Fruit fly (Drosophila melanogaster): Measurements from ENCODE around the gene CG13950.

DNA sequence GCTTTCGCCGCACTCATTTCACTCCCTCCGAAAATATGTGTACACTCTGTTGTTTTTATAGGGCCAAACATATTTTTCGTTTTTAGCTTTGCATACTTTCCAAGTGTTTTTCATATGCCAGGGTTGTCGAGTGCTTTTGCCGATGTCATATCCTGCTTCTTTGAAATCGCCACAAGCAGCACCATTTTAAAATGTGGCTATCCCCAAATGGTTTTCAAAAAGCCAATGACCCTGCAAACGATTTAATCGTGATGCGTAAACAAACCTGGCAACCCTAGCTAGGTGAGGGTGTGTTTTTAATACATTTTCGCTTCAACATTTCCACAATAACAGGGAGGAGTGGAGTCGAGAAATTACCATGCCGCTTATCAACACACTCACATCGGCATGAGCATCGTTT is 32.5 kb downstream of the CG13950 start:
- no peak for TF ChIP-seq CG33017 (tag; optimal IDR thresholded peaks at IDR 0.05)
- TF ChIP-seq ovo (GFP tag; optimal IDR thresholded peaks at IDR 0.05) = no peak
- TF ChIP-seq Clk (GFP tag; optimal IDR thresholded peaks at IDR 0.05) = no peak
- TF ChIP-seq cic (GFP tag; optimal IDR thresholded peaks at IDR 0.05) = no peak
- TF ChIP-seq Crg-1 (GFP tag; optimal IDR thresholded peaks at IDR 0.05) = no peak
- no peak for TF ChIP-seq cnc (optimal IDR thresholded peaks at IDR 0.05)
- no peak for TF ChIP-seq bab1 (GFP tag; optimal IDR thresholded peaks at IDR 0.05)
- TF ChIP-seq Hr96 (GFP tag; optimal IDR thresholded peaks at IDR 0.05) = no peak
- no peak for TF ChIP-seq CG1620 (GFP tag; optimal IDR thresholded peaks at IDR 0.05)

Measured in whole organism, adult.